Fruit fly (Drosophila melanogaster) whole organism: Measurements from ENCODE around the gene CG32447.

Source experiments
- CG8478 ChIP-seq: fragments of >200 bp; optimal IDR thresholded peaks from 2 replicates; lab custom pipeline; 2018; ENCODE audit warnings: inconsistent platforms
- Dll ChIP-seq: fragments of >200 bp; optimal IDR thresholded peaks from 2 replicates; lab custom pipeline; 2017
- pan ChIP-seq: fragments of >200 bp; optimal IDR thresholded peaks from 2 replicates; lab custom pipeline; 2017
- psq ChIP-seq: fragments of >200 bp; optimal IDR thresholded peaks from 2 replicates; lab custom pipeline; 2017
- usp ChIP-seq: fragments of >200 bp; optimal IDR thresholded peaks from 2 replicates; lab custom pipeline; 2017; ENCODE audit warnings: missing biosample characterization, missing genetic modification characterization, mixed read lengths

dm6 chr3L:21647853-21648252 lies 58.3 kb downstream of the CG32447 start:
- TF ChIP-seq usp (no peak), CG8478 (lab: Kevin White, UChicago) (no peak), psq (lab: Kevin White, UChicago) (no peak), pan (no peak), Dll (lab: Kevin White, UChicago) (no peak)
